Fruit fly (Drosophila melanogaster) whole organism, wandering third instar larva: Measurements from ENCODE around the gene kumpel.

Experiments used
- Dfd ChIP-seq: fragments of >200 bp; optimal IDR thresholded peaks from 2 replicates; lab custom pipeline; 2017; ENCODE audit warnings: missing biosample characterization, missing genetic modification characterization
- GATAd ChIP-seq: sonication (Bioruptor generic); optimal IDR thresholded peaks from 2 replicates; lab custom pipeline; 2016; ENCODE audit warnings: missing biosample characterization, missing genetic modification characterization
- Hr83 ChIP-seq: fragments of 200-300 bp; sonication (Bioruptor generic); optimal IDR thresholded peaks from 2 replicates; lab custom pipeline; 2016; ENCODE audit warnings: missing biosample characterization, mild to moderate bottlenecking, missing genetic modification characterization, moderate library complexity; ENCODE audit not compliant: poor library complexity, severe bottlenecking
- Mio ChIP-seq: sonication (Bioruptor generic); optimal IDR thresholded peaks from 2 replicates; lab custom pipeline; 2016; ENCODE audit warnings: missing biosample characterization, missing genetic modification characterization
- dsf ChIP-seq: sonication (Bioruptor generic); optimal IDR thresholded peaks from 2 replicates; lab custom pipeline; 2016; ENCODE audit warnings: missing biosample characterization, missing genetic modification characterization, borderline replicate concordance
- ey ChIP-seq: fragments of 200-800 bp; sonication (Bioruptor generic); optimal IDR thresholded peaks from 2 replicates; lab custom pipeline; 2016; ENCODE audit warnings: missing biosample characterization, missing genetic modification characterization
- jim ChIP-seq: fragments of 175-275, 200-325 bp; sonication (Bioruptor generic); optimal IDR thresholded peaks from 2 replicates; lab custom pipeline; 2016; ENCODE audit warnings: missing biosample characterization, mild to moderate bottlenecking, missing genetic modification characterization
- sage ChIP-seq: fragments of 200-800 bp; sonication (Bioruptor generic); optimal IDR thresholded peaks from 2 replicates; lab custom pipeline; 2016; ENCODE audit warnings: missing biosample characterization, mild to moderate bottlenecking, missing genetic modification characterization
- woc ChIP-seq: sonication (Bioruptor generic); optimal IDR thresholded peaks from 2 replicates; lab custom pipeline; 2016; ENCODE audit warnings: missing biosample characterization, mild to moderate bottlenecking, missing genetic modification characterization

Gene kumpel

DNA sequence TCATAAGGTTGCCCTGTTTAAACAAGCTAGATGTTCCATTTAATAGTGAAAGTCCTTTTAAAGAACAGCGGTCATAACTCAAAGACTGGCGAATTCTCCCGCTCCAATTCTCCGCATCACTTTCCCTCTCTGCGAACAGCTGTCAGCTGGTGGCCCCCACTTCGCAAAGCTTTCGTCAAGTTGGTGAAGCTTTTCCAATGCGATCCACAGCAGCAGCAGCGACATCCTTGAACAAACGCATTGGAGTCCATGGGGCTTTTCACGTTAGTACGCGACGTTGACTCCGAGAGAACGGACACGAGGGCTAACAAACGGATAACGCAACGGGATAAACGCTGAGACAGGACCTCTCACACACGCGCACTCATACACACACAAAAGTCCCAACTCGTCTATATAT lies 63.0 kb downstream of the kumpel start, which contains the start of gene fid:
Gene fid (plus strand): TSS at position 301 of the 400 bp plus-strand sequence.
- no peak for TF ChIP-seq Hr83 (GFP tag; lab: Kevin White, UChicago)
- TF ChIP-seq ey (GFP tag; lab: Kevin White, UChicago), result no peak
- TF ChIP-seq Dfd (GFP tag; lab: Kevin White, UChicago), result no peak
- TF ChIP-seq jim (GFP tag; lab: Kevin White, UChicago), result no peak
- TF ChIP-seq dsf (GFP tag; lab: Kevin White, UChicago), result no peak
- no peak for TF ChIP-seq Mio (GFP tag; lab: Kevin White, UChicago)
- TF ChIP-seq GATAd (GFP tag; lab: Kevin White, UChicago), result no peak
- no peak for TF ChIP-seq sage (GFP tag; lab: Kevin White, UChicago)
- no peak for TF ChIP-seq woc (GFP tag; lab: Kevin White, UChicago)
